Worm (Caenorhabditis elegans) whole organism, late embryonic: ENCODE measurements around the gene sec-23.

Source experiments
- nhr-11 ChIP-seq: fragments of 150-350 bp; optimal IDR thresholded peaks from 2 replicates; lab custom pipeline; 2014; ENCODE audit warnings: missing biosample characterization, missing genetic modification characterization
- sox-4 ChIP-seq: sonication (generic microtip); optimal IDR thresholded peaks from 2 replicates; lab custom pipeline; 2017; ENCODE audit warnings: mild to moderate bottlenecking, missing genetic modification characterization, inconsistent platforms, missing compliant biosample characterization

ce11 chrV:20120623-20121165, 29.6 kb downstream of the sec-23 start, which contains the start of gene ncx-1:
- TF ChIP-seq sox-4 (tag; lab: Kevin White, UChicago) (no peak), nhr-11 (tag; lab: Kevin White, UChicago) (no peak)
